Fruit fly (Drosophila melanogaster) whole organism, embryonic: ENCODE measurements around the gene CG6006.

Experiments
- CG10565 ChIP-seq: fragments of 200-800 bp; sonication (Bioruptor generic); optimal IDR thresholded peaks from 3 replicates; lab custom pipeline; 2016; ENCODE audit warnings: missing biosample characterization, mild to moderate bottlenecking, missing genetic modification characterization
- CG11696 ChIP-seq: fragments of 200-800 bp; sonication (Bioruptor generic); IDR thresholded peaks from 2 replicates; pipeline ENCODE4 v1.3.6; 2022; ENCODE audit warnings: missing biosample characterization, missing genetic modification characterization
- CG13287 ChIP-seq: fragments of 200-800 bp; sonication (Bioruptor generic); IDR thresholded peaks from 2 replicates; pipeline ENCODE4 v1.3.6; 2022; ENCODE audit warnings: missing biosample characterization, missing genetic modification characterization; ENCODE audit not compliant: partially characterized antibody
- CG14710 ChIP-seq: fragments of 200-800 bp; sonication (Bioruptor generic); optimal IDR thresholded peaks from 3 replicates; lab custom pipeline; 2019; ENCODE audit warnings: missing biosample characterization, mild to moderate bottlenecking, missing genetic modification characterization, moderate library complexity
- CG15601 ChIP-seq: fragments of 200-800 bp; sonication (Bioruptor generic); optimal IDR thresholded peaks from 3 replicates; lab custom pipeline; 2019; ENCODE audit warnings: missing biosample characterization, mild to moderate bottlenecking, missing genetic modification characterization, moderate library complexity
- CG17361 ChIP-seq: fragments of 200-800 bp; sonication (Bioruptor generic); IDR thresholded peaks from 3 replicates; pipeline ENCODE4 v1.3.6; 2022; ENCODE audit warnings: missing biosample characterization, missing genetic modification characterization
- CG33557 ChIP-seq: fragments of 200-800 bp; sonication (Bioruptor generic); optimal IDR thresholded peaks from 2 replicates; lab custom pipeline; 2019; ENCODE audit warnings: missing biosample characterization, mild to moderate bottlenecking, missing genetic modification characterization, moderate library complexity
- CG3407 ChIP-seq: fragments of 200-800 bp; sonication (Bioruptor generic); optimal IDR thresholded peaks from 2 replicates; lab custom pipeline; 2018; ENCODE audit warnings: missing biosample characterization, mild to moderate bottlenecking, missing genetic modification characterization
- CG5953 ChIP-seq: fragments of 200-800 bp; sonication (Bioruptor generic); IDR thresholded peaks from 2 replicates; pipeline ENCODE4 v1.3.6; 2022; ENCODE audit warnings: missing biosample characterization, missing genetic modification characterization
- CG7357 ChIP-seq: fragments of 200-800 bp; sonication (Bioruptor generic); IDR thresholded peaks from 3 replicates; pipeline ENCODE4 v1.3.6; 2022; ENCODE audit warnings: missing biosample characterization, missing genetic modification characterization
- CG7963 ChIP-seq: fragments of 200-800 bp; sonication (Bioruptor generic); IDR thresholded peaks from 3 replicates; pipeline ENCODE4 v1.3.6; 2022; ENCODE audit warnings: missing biosample characterization, missing genetic modification characterization; ENCODE audit not compliant: partially characterized antibody
- CG8089 ChIP-seq: fragments of 200-800 bp; sonication (Bioruptor generic); optimal IDR thresholded peaks from 3 replicates; lab custom pipeline; 2016; ENCODE audit warnings: missing biosample characterization, missing genetic modification characterization
- CG9215 ChIP-seq: fragments of 200-800 bp; sonication (Bioruptor generic); IDR thresholded peaks from 2 replicates; pipeline ENCODE4 v1.3.6; 2022; ENCODE audit warnings: missing biosample characterization, missing genetic modification characterization
- CHES-1-like ChIP-seq: fragments of 200-800 bp; sonication (Bioruptor generic); optimal IDR thresholded peaks from 2 replicates; lab custom pipeline; 2016; ENCODE audit warnings: missing biosample characterization, missing genetic modification characterization
- Dip2 ChIP-seq: fragments of 200-800 bp; sonication (Bioruptor generic); IDR thresholded peaks from 2 replicates; pipeline ENCODE4 v1.3.6; 2022; ENCODE audit warnings: missing biosample characterization, missing genetic modification characterization
- Ets65A ChIP-seq: fragments of 200-800 bp; sonication (Bioruptor generic); peaks from one replicate; lab custom pipeline; 2016; ENCODE audit warnings: missing biosample characterization, missing genetic modification characterization
- Hand ChIP-seq: fragments of 200-800 bp; sonication (Bioruptor generic); optimal IDR thresholded peaks from 2 replicates; lab custom pipeline; 2017; ENCODE audit warnings: mild to moderate bottlenecking, missing biosample characterization, missing genetic modification reagents, missing genetic modification characterization
- Hr78 ChIP-seq, 2 experiments: fragments of 200-800 bp in 1 of 2; fragments of >200 bp in 1 of 2; sonication (Bioruptor generic) in 1 of 2; optimal IDR thresholded peaks; 2 replicates each; lab custom pipeline; 2017 to 2019; ENCODE audit warnings: missing biosample characterization in 2 of 2, missing genetic modification characterization in 2 of 2, mild to moderate bottlenecking in 1 of 2, moderate library complexity in 1 of 2
- Hsf ChIP-seq: fragments of 200-800 bp; sonication (Bioruptor generic); optimal IDR thresholded peaks from 3 replicates; lab custom pipeline; 2016; ENCODE audit warnings: missing biosample characterization, missing genetic modification characterization
- MBD-R2 ChIP-seq: fragments of 200-800 bp; sonication (Bioruptor generic); IDR thresholded peaks from 2 replicates; pipeline ENCODE4 v1.3.6; 2022; ENCODE audit warnings: missing biosample characterization, missing genetic modification characterization
- Mes4 ChIP-seq: fragments of 200-800 bp; sonication (Bioruptor generic); optimal IDR thresholded peaks from 2 replicates; lab custom pipeline; 2016; ENCODE audit warnings: missing biosample characterization, missing genetic modification characterization
- Nf-YB ChIP-seq: fragments of 200-800 bp; sonication (Bioruptor generic); optimal IDR thresholded peaks from 3 replicates; lab custom pipeline; 2019; ENCODE audit warnings: missing biosample characterization, mild to moderate bottlenecking, missing genetic modification characterization, moderate library complexity
- Oaz ChIP-seq: fragments of 200-800 bp; sonication (Bioruptor generic); IDR thresholded peaks from 2 replicates; pipeline ENCODE4 v1.3.6; 2022; ENCODE audit warnings: missing biosample characterization, missing genetic modification characterization
- Oli ChIP-seq: fragments of 200-800 bp; sonication (Bioruptor generic); optimal IDR thresholded peaks from 2 replicates; lab custom pipeline; 2018; ENCODE audit warnings: missing biosample characterization, mild to moderate bottlenecking, missing genetic modification characterization, moderate library complexity
- Opbp ChIP-seq: fragments of 200-800 bp; sonication (Bioruptor generic); IDR thresholded peaks from 3 replicates; pipeline ENCODE4 v1.3.6; 2022; ENCODE audit warnings: missing biosample characterization, missing genetic modification characterization; ENCODE audit not compliant: partially characterized antibody
- Sry-β ChIP-seq: fragments of 200-800 bp; sonication (Bioruptor generic); optimal IDR thresholded peaks from 2 replicates; lab custom pipeline; 2018; ENCODE audit warnings: missing biosample characterization, mild to moderate bottlenecking, missing genetic modification characterization, moderate library complexity
- cas ChIP-seq: fragments of 200-800 bp; sonication (Bioruptor generic); IDR thresholded peaks from 2 replicates; pipeline ENCODE4 v1.3.6; 2022; ENCODE audit warnings: missing biosample characterization, missing genetic modification characterization
- chm ChIP-seq: fragments of 200-800 bp; sonication (Bioruptor generic); IDR thresholded peaks from 2 replicates; pipeline ENCODE4 v1.3.6; 2022; ENCODE audit warnings: missing biosample characterization, missing genetic modification characterization
- crp ChIP-seq, 2 experiments: fragments of 200-800 bp; sonication (Bioruptor generic); optimal IDR thresholded peaks; 2 replicates in 1 of 2; 3 replicates in 1 of 2; lab custom pipeline; 2017; ENCODE audit warnings: missing biosample characterization in 2 of 2, missing genetic modification characterization in 2 of 2, mild to moderate bottlenecking in 1 of 2, moderate library complexity in 1 of 2
- dm ChIP-seq: fragments of 200-800 bp; sonication (Bioruptor generic); optimal IDR thresholded peaks from 3 replicates; lab custom pipeline; 2016; ENCODE audit warnings: missing biosample characterization, missing genetic modification characterization
- emc ChIP-seq: fragments of 200-800 bp; sonication (Bioruptor generic); optimal IDR thresholded peaks from 2 replicates; lab custom pipeline; 2016; ENCODE audit warnings: missing biosample characterization, missing genetic modification characterization
- eyg ChIP-seq: fragments of 200-800 bp; sonication (Bioruptor generic); optimal IDR thresholded peaks from 3 replicates; lab custom pipeline; 2016; ENCODE audit warnings: missing biosample characterization, missing genetic modification characterization
- fu2 ChIP-seq: fragments of 200-800 bp; sonication (Bioruptor generic); optimal IDR thresholded peaks from 2 replicates; lab custom pipeline; 2016; ENCODE audit warnings: missing biosample characterization, missing genetic modification characterization
- grn ChIP-seq: fragments of 200-800 bp; sonication (Bioruptor generic); optimal IDR thresholded peaks from 3 replicates; lab custom pipeline; 2017; ENCODE audit warnings: missing biosample characterization, missing genetic modification characterization
- hb ChIP-seq: fragments of 200-800 bp; sonication (Bioruptor generic); IDR thresholded peaks from 3 replicates; pipeline ENCODE4 v1.3.6; 2022; ENCODE audit warnings: missing biosample characterization, missing genetic modification characterization; ENCODE audit not compliant: partially characterized antibody
- kni ChIP-seq: fragments of 200-800 bp; sonication (Bioruptor generic); optimal IDR thresholded peaks from 3 replicates; lab custom pipeline; 2017; ENCODE audit warnings: mild to moderate bottlenecking, missing biosample characterization, missing genetic modification reagents, missing genetic modification characterization
- knrl ChIP-seq: fragments of 200-800 bp; sonication (Bioruptor generic); IDR thresholded peaks from 3 replicates; pipeline ENCODE4 v1.3.6; 2022; ENCODE audit warnings: missing biosample characterization, missing genetic modification characterization; ENCODE audit not compliant: partially characterized antibody
- lmd ChIP-seq: fragments of 200-800 bp; sonication (Bioruptor generic); IDR thresholded peaks from 2 replicates; pipeline ENCODE4 v1.3.6; 2022; ENCODE audit warnings: missing biosample characterization, missing genetic modification characterization
- nerfin-2 ChIP-seq: fragments of 200-800 bp; sonication (Bioruptor generic); IDR thresholded peaks from 2 replicates; pipeline ENCODE4 v1.3.6; 2022; ENCODE audit warnings: missing biosample characterization, missing genetic modification characterization; ENCODE audit not compliant: partially characterized antibody
- pho ChIP-seq: fragments of 200-800 bp; sonication (Bioruptor generic); optimal IDR thresholded peaks from 2 replicates; lab custom pipeline; 2016; ENCODE audit warnings: missing biosample characterization, missing genetic modification characterization
- shn ChIP-seq: fragments of 200-800 bp; sonication (Bioruptor generic); optimal IDR thresholded peaks from 3 replicates; lab custom pipeline; 2016; ENCODE audit warnings: missing biosample characterization, missing genetic modification characterization
- slbo ChIP-seq: fragments of 200-800 bp; sonication (Bioruptor generic); IDR thresholded peaks from 2 replicates; pipeline ENCODE4 v1.3.6; 2022; ENCODE audit warnings: missing biosample characterization, missing genetic modification characterization
- sr ChIP-seq: fragments of 200-800 bp; sonication (Bioruptor generic); IDR thresholded peaks from 3 replicates; pipeline ENCODE4 v1.3.6; 2022; ENCODE audit warnings: missing biosample characterization, missing genetic modification characterization
- tio ChIP-seq: fragments of 200-800 bp; sonication (Bioruptor generic); optimal IDR thresholded peaks from 2 replicates; lab custom pipeline; 2017; ENCODE audit warnings: missing biosample characterization, missing genetic modification characterization, inconsistent platforms
- tll ChIP-seq, 2 experiments: fragments of 200-800 bp in 1 of 2; fragments of >200 bp in 1 of 2; sonication (Bioruptor generic) in 1 of 2; optimal IDR thresholded peaks; 2 replicates each; lab custom pipeline; 2017 to 2019; ENCODE audit warnings: missing biosample characterization in 2 of 2, missing genetic modification characterization in 2 of 2, mild to moderate bottlenecking in 1 of 2, moderate library complexity in 1 of 2
- unpg ChIP-seq: fragments of 200-800 bp; sonication (Bioruptor generic); optimal IDR thresholded peaks from 3 replicates; lab custom pipeline; 2018; ENCODE audit warnings: missing biosample characterization, mild to moderate bottlenecking, missing genetic modification characterization, moderate library complexity

CG6006 gene

DNA sequence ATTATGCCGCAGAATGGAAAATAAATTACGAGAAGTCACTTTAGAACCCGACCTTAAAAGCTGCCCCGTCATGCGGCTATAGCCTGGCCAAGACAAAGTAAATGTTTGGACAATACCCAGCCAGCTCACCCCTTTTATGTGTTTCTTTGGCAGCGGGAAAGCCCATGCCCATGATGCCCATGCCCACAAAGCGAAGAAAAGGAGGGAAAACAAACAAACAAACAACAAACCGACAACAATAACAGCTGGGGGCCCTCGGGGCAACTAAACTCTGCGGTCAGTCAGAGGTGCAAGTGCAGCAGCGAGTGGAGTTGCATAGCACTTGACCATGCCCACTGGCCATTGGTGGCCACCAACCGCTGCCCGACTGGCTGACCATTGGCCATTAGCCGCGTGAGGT lies 19.2 kb upstream of the CG6006 start:
- TF ChIP-seq Hr78 (GFP tag; optimal IDR thresholded peaks at IDR 0.05; lab: Kevin White, UChicago): peak in 1 of 2 experiments; percentile 33
- peak; percentile 22 for TF ChIP-seq Ets65A (GFP tag; lab: Kevin White, UChicago)
- no peak for TF ChIP-seq CG10565 (GFP tag; lab: Kevin White, UChicago)
- peak; percentile 20 for TF ChIP-seq Nf-YB (GFP tag; lab: Kevin White, UChicago)
- TF ChIP-seq lmd (GFP tag; lab: Robert Waterston, UW): no peak
- TF ChIP-seq kni (GFP tag; lab: Kevin White, UChicago): peak; percentile 64

DNA sequence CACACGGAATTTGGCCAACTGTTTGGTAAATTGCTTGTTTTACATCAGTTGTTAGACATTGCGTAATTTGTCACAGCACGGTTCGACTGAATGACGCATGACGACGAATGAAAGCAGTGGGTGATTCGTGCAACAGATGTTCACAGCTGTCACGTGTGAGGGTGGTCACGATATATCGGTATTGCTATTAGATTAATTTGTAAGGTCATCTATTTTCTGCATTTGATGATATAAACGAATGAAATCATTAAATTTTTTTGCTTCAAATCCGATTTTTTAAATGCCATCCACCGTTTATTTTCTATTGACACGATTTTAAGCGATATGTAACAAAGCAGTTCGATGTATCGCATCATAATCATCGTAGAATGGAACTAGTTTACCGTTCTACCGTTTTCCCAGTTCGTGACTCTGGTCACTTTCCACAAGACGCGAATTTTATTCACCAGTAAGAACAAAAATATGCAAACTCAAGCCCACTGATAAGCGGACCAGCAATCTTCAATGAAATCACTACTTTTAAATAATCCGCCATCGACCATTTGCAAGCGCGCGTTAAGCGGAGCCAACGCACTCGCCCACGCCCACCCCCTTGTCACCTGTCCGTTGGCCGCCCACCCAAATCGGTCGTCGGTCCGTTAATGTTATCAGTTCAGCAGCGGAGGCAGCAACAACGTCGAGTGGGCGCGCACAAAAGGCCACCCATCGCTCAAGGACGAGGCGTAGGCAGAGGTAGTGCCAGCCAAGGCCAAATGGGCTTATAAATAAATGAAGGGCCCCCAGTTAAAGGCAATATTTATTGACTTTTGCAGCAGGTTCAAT lies 7.9 kb upstream of the CG6006 start, which contains the start of the genes Mic26-27 and CG5916:
Gene Mic26-27 (minus strand): TSS at position 224 of the 822 bp plus-strand sequence.
Gene CG5916 (plus strand): TSS at position 398 of the 822 bp plus-strand sequence.
- TF ChIP-seq tll (GFP tag; optimal IDR thresholded peaks at IDR 0.05; lab: Kevin White, UChicago) (peak; percentile 7 to 92), emc (GFP tag; lab: Kevin White, UChicago) (peak; percentile 50), Hsf (GFP tag; lab: Kevin White, UChicago) (peak; percentile 95), CG7963 (peak; percentile 92), Opbp (peak; percentile 98), CG17361 (GFP tag; lab: Robert Waterston, UW) (no peak; the same call in 1 of the 3 replicates), Dip2 (GFP tag; lab: Robert Waterston, UW) (0 out of 2 replicates have a peak, but pooled peaks have one; percentile 14), MBD-R2 (GFP tag; lab: Robert Waterston, UW) (peak; percentile 76), CG14710 (tag; lab: Kevin White, UChicago) (peak; percentile 90), knrl (GFP tag; lab: Robert Waterston, UW) (peak; percentile 100), pho (peak; percentile 94), CG7357 (peak; percentile 75), tio (GFP tag; lab: Kevin White, UChicago) (peak; percentile 70), CG9215 (GFP tag; lab: Robert Waterston, UW) (peak; percentile 79), Nf-YB (GFP tag; lab: Kevin White, UChicago) (no peak), CG11696 (no peak), Mes4 (GFP tag; lab: Kevin White, UChicago) (peak; percentile 81), Hand (GFP tag; lab: Kevin White, UChicago) (no peak), nerfin-2 (GFP tag; lab: Robert Waterston, UW) (peak; percentile 100), CG8089 (GFP tag; lab: Kevin White, UChicago) (peak; percentile 66), CG33557 (GFP tag; lab: Kevin White, UChicago) (peak; percentile 43), chm (peak; percentile 69), Oaz (peak; percentile 79), cas (peak; percentile 24; the same call in 1 of the 2 replicates), shn (GFP tag; lab: Kevin White, UChicago) (peak; percentile 94), eyg (GFP tag; lab: Kevin White, UChicago) (peak; percentile 67), CHES-1-like (GFP tag; lab: Kevin White, UChicago) (peak; percentile 84), dm (GFP tag; lab: Kevin White, UChicago) (peak; percentile 95), CG15601 (tag; lab: Kevin White, UChicago) (peak; percentile 71), hb (peak; percentile 100), grn (GFP tag; lab: Kevin White, UChicago) (peak; percentile 25), unpg (GFP tag; lab: Kevin White, UChicago) (peak; percentile 60), slbo (GFP tag; lab: Robert Waterston, UW) (peak; percentile 94), CG13287 (peak; percentile 100), Sry-β (GFP tag; lab: Kevin White, UChicago) (no peak), CG3407 (GFP tag; lab: Kevin White, UChicago) (peak; percentile 42), fu2 (peak; percentile 90), crp (GFP tag; optimal IDR thresholded peaks at IDR 0.05; lab: Kevin White, UChicago) (peak; percentile 75 to 91), CG5953 (GFP tag; lab: Robert Waterston, UW) (peak; percentile 76), sr (peak; percentile 90), Oli (tag; lab: Kevin White, UChicago) (peak; percentile 36)
